Fruit fly (Drosophila melanogaster) whole organism, embryonic: ENCODE measurements around the gene CG33293.
A peak's percentile ranks its signal among the peaks of the same experiment; 100 is the strongest.

Experiments
- Aef1 ChIP-seq: fragments of 200-800 bp; sonication (Bioruptor generic); IDR thresholded peaks from 3 replicates; pipeline ENCODE4 v1.3.6; 2022; ENCODE audit warnings: missing biosample characterization, missing genetic modification characterization
- CG10959 ChIP-seq: fragments of 200-800 bp; sonication (Bioruptor generic); IDR thresholded peaks from 2 replicates; pipeline ENCODE4 v1.3.6; 2022; ENCODE audit warnings: missing biosample characterization, missing genetic modification characterization
- CG11560 ChIP-seq: fragments of 200-800 bp; sonication (Bioruptor generic); IDR thresholded peaks from 3 replicates; pipeline ENCODE4 v1.3.6; 2022; ENCODE audit warnings: missing biosample characterization, missing genetic modification characterization
- CG12391 ChIP-seq: fragments of 200-800 bp; sonication (Bioruptor generic); optimal IDR thresholded peaks from 3 replicates; lab custom pipeline; 2018; ENCODE audit warnings: missing biosample characterization, mild to moderate bottlenecking, missing genetic modification characterization, moderate library complexity
- CG15011 ChIP-seq: fragments of 200-800 bp; sonication (Bioruptor generic); optimal IDR thresholded peaks from 3 replicates; lab custom pipeline; 2018; ENCODE audit warnings: missing biosample characterization, mild to moderate bottlenecking, missing genetic modification characterization
- CG15479 ChIP-seq: fragments of 200-800 bp; sonication (Bioruptor generic); optimal IDR thresholded peaks from 3 replicates; lab custom pipeline; 2019; ENCODE audit warnings: missing biosample characterization, mild to moderate bottlenecking, missing genetic modification characterization, moderate library complexity
- CG17612 ChIP-seq: fragments of 200-800 bp; sonication (Bioruptor generic); IDR thresholded peaks from 2 replicates; pipeline ENCODE4 v1.3.6; 2022; ENCODE audit warnings: missing biosample characterization, missing genetic modification characterization
- CG30431 ChIP-seq: fragments of 200-800 bp; sonication (Bioruptor generic); optimal IDR thresholded peaks from 2 replicates; lab custom pipeline; 2017; ENCODE audit warnings: missing biosample characterization, missing genetic modification characterization
- CG31388 ChIP-seq: fragments of 200-800 bp; sonication (Bioruptor generic); optimal IDR thresholded peaks from 2 replicates; lab custom pipeline; 2016; ENCODE audit warnings: missing biosample characterization, missing genetic modification characterization
- CG3407 ChIP-seq: fragments of 200-800 bp; sonication (Bioruptor generic); optimal IDR thresholded peaks from 2 replicates; lab custom pipeline; 2018; ENCODE audit warnings: missing biosample characterization, mild to moderate bottlenecking, missing genetic modification characterization
- CG34422 ChIP-seq: fragments of 200-800 bp; sonication (Bioruptor generic); IDR thresholded peaks from 3 replicates; pipeline ENCODE4 v1.3.6; 2022; ENCODE audit warnings: missing biosample characterization, missing genetic modification characterization
- CG3847 ChIP-seq: fragments of 200-800 bp; sonication (Bioruptor generic); IDR thresholded peaks from 2 replicates; pipeline ENCODE4 v1.3.6; 2022; ENCODE audit warnings: missing biosample characterization, missing genetic modification characterization
- CG3995 ChIP-seq: fragments of 200-800 bp; sonication (Bioruptor generic); optimal IDR thresholded peaks from 3 replicates; lab custom pipeline; 2016; ENCODE audit warnings: missing biosample characterization, missing genetic modification characterization
- CG7271 ChIP-seq: fragments of 200-800 bp; sonication (Bioruptor generic); optimal IDR thresholded peaks from 2 replicates; lab custom pipeline; 2018; ENCODE audit warnings: missing biosample characterization, mild to moderate bottlenecking, missing genetic modification characterization, moderate library complexity
- CG7372 ChIP-seq: fragments of 200-800 bp; sonication (Bioruptor generic); IDR thresholded peaks from 2 replicates; pipeline ENCODE4 v1.3.6; 2022; ENCODE audit warnings: missing biosample characterization, missing genetic modification characterization
- CG8359 ChIP-seq: fragments of 200-800 bp; sonication (Bioruptor generic); optimal IDR thresholded peaks from 2 replicates; lab custom pipeline; 2017; ENCODE audit warnings: missing biosample characterization, mild to moderate bottlenecking, missing genetic modification characterization, borderline replicate concordance
- CG9817 ChIP-seq: fragments of 200-800 bp; sonication (Bioruptor generic); optimal IDR thresholded peaks from 2 replicates; lab custom pipeline; 2018; ENCODE audit warnings: missing biosample characterization, mild to moderate bottlenecking, missing genetic modification characterization, moderate library complexity
- CG9932 ChIP-seq: fragments of 200-800 bp; sonication (Bioruptor generic); IDR thresholded peaks from 2 replicates; pipeline ENCODE4 v1.3.6; 2022; ENCODE audit warnings: missing biosample characterization, missing genetic modification characterization
- CTCF ChIP-seq: fragments of 200-800 bp; sonication (Bioruptor generic); optimal IDR thresholded peaks from 2 replicates; lab custom pipeline; 2017; ENCODE audit warnings: missing biosample characterization, mild to moderate bottlenecking, missing genetic modification characterization, moderate library complexity
- CoRest ChIP-seq: fragments of 200-800 bp; sonication (Bioruptor generic); optimal IDR thresholded peaks from 3 replicates; lab custom pipeline; 2018; ENCODE audit warnings: missing biosample characterization, mild to moderate bottlenecking, missing genetic modification characterization, moderate library complexity
- Doc2 ChIP-seq: fragments of 200-800 bp; sonication (Bioruptor generic); IDR thresholded peaks from 2 replicates; pipeline ENCODE4 v1.3.6; 2022; ENCODE audit warnings: missing biosample characterization, missing genetic modification characterization
- Doc3 ChIP-seq: fragments of 200-800 bp; sonication (Bioruptor generic); IDR thresholded peaks from 3 replicates; pipeline ENCODE4 v1.3.6; 2022; ENCODE audit warnings: missing biosample characterization, missing genetic modification characterization; ENCODE audit not compliant: partially characterized antibody
- ERR ChIP-seq: fragments of 200-800 bp; sonication (Bioruptor generic); optimal IDR thresholded peaks from 2 replicates; lab custom pipeline; 2016; ENCODE audit warnings: missing biosample characterization, missing genetic modification characterization
- Gug ChIP-seq: fragments of 200-800 bp; sonication (Bioruptor generic); IDR thresholded peaks from 4 replicates; pipeline ENCODE4 v1.3.6; 2022; ENCODE audit warnings: missing biosample characterization, missing genetic modification characterization
- HLHmδ ChIP-seq: fragments of 200-800 bp; sonication (Bioruptor generic); optimal IDR thresholded peaks from 2 replicates; lab custom pipeline; 2018; ENCODE audit warnings: missing biosample characterization, mild to moderate bottlenecking, missing genetic modification characterization, moderate library complexity
- HmgZ ChIP-seq: fragments of 200-800 bp; sonication (Bioruptor generic); optimal IDR thresholded peaks from 2 replicates; lab custom pipeline; 2018; ENCODE audit warnings: missing biosample characterization, mild to moderate bottlenecking, missing genetic modification characterization
- Hr3 ChIP-seq: fragments of 200-800 bp; sonication (Bioruptor generic); optimal IDR thresholded peaks from 3 replicates; lab custom pipeline; 2016; ENCODE audit warnings: missing biosample characterization, missing genetic modification characterization
- Jarid2 ChIP-seq: fragments of 200-800 bp; sonication (Bioruptor generic); optimal IDR thresholded peaks from 3 replicates; lab custom pipeline; 2017; ENCODE audit warnings: mild to moderate bottlenecking, missing biosample characterization, missing genetic modification reagents, missing genetic modification characterization
- Lhr ChIP-seq: fragments of 200-800 bp; sonication (Bioruptor generic); optimal IDR thresholded peaks from 3 replicates; lab custom pipeline; 2017; ENCODE audit warnings: mild to moderate bottlenecking, missing biosample characterization, missing genetic modification reagents, missing genetic modification characterization
- MTF-1 ChIP-seq: fragments of 200-800 bp; sonication (Bioruptor generic); optimal IDR thresholded peaks from 2 replicates; lab custom pipeline; 2018; ENCODE audit warnings: missing biosample characterization, mild to moderate bottlenecking, missing genetic modification characterization, borderline replicate concordance
- Nf-YC ChIP-seq: fragments of 200-800 bp; optimal IDR thresholded peaks from 3 replicates; lab custom pipeline; 2019; ENCODE audit warnings: missing biosample characterization, mild to moderate bottlenecking, missing genetic modification characterization, moderate library complexity
- al ChIP-seq: fragments of 200-800 bp; sonication (Bioruptor generic); IDR thresholded peaks from 2 replicates; pipeline ENCODE4 v1.3.6; 2022; ENCODE audit warnings: missing biosample characterization, missing genetic modification characterization
- ato ChIP-seq: fragments of 200-800 bp; sonication (Bioruptor generic); IDR thresholded peaks from 2 replicates; pipeline ENCODE4 v1.3.6; 2022; ENCODE audit warnings: missing biosample characterization, missing genetic modification characterization; ENCODE audit not compliant: partially characterized antibody
- cg ChIP-seq: fragments of 200-800 bp; sonication (Bioruptor generic); optimal IDR thresholded peaks from 3 replicates; lab custom pipeline; 2019; ENCODE audit warnings: missing biosample characterization, mild to moderate bottlenecking, missing genetic modification characterization, moderate library complexity
- chn ChIP-seq: fragments of 200-800 bp; sonication (Bioruptor generic); optimal IDR thresholded peaks from 2 replicates; lab custom pipeline; 2016; ENCODE audit warnings: missing biosample characterization, missing genetic modification characterization
- crc ChIP-seq: fragments of 200-800 bp; sonication (Bioruptor generic); optimal IDR thresholded peaks from 2 replicates; lab custom pipeline; 2016; ENCODE audit warnings: missing biosample characterization, missing genetic modification characterization
- dati ChIP-seq: fragments of 200-800 bp; sonication (Bioruptor generic); IDR thresholded peaks from 2 replicates; pipeline ENCODE4 v1.3.6; 2022; ENCODE audit warnings: missing biosample characterization, missing genetic modification characterization
- dmrt11E ChIP-seq: fragments of 200-800 bp; sonication (Bioruptor generic); optimal IDR thresholded peaks from 3 replicates; lab custom pipeline; 2018; ENCODE audit warnings: missing biosample characterization, mild to moderate bottlenecking, missing genetic modification characterization, moderate library complexity
- exex ChIP-seq: fragments of 200-800 bp; sonication (Bioruptor generic); optimal IDR thresholded peaks from 4 replicates; lab custom pipeline; 2018; ENCODE audit warnings: missing biosample characterization, mild to moderate bottlenecking, missing genetic modification characterization, moderate library complexity
- fd102C ChIP-seq: fragments of 200-800 bp; sonication (Bioruptor generic); optimal IDR thresholded peaks from 2 replicates; lab custom pipeline; 2018; ENCODE audit warnings: missing biosample characterization, mild to moderate bottlenecking, missing genetic modification characterization, moderate library complexity
- gce ChIP-seq: fragments of 200-800 bp; sonication (Bioruptor generic); IDR thresholded peaks from 3 replicates; pipeline ENCODE4 v1.3.6; 2022; ENCODE audit warnings: missing biosample characterization, missing genetic modification characterization
- ham ChIP-seq: fragments of 200-800 bp; sonication (Bioruptor generic); IDR thresholded peaks from 2 replicates; pipeline ENCODE4 v1.3.6; 2022; ENCODE audit warnings: missing biosample characterization, missing genetic modification characterization
- her ChIP-seq: fragments of 200-800 bp; sonication (Bioruptor generic); optimal IDR thresholded peaks from 2 replicates; lab custom pipeline; 2016; ENCODE audit warnings: missing biosample characterization, missing genetic modification characterization
- nerfin-1 ChIP-seq: fragments of 200-800 bp; sonication (Bioruptor generic); optimal IDR thresholded peaks from 3 replicates; lab custom pipeline; 2019; ENCODE audit warnings: missing biosample characterization, mild to moderate bottlenecking, missing genetic modification characterization, moderate library complexity
- sens ChIP-seq: fragments of 200-800 bp; sonication (Bioruptor generic); peaks from one replicate; lab custom pipeline; 2016; ENCODE audit warnings: missing biosample characterization, missing genetic modification characterization
- sima ChIP-seq: fragments of 200-800 bp; sonication (Bioruptor generic); optimal IDR thresholded peaks from 2 replicates; lab custom pipeline; 2016; ENCODE audit warnings: missing biosample characterization, missing genetic modification characterization
- tin ChIP-seq: fragments of 200-800 bp; sonication (Bioruptor generic); optimal IDR thresholded peaks from 3 replicates; lab custom pipeline; 2016; ENCODE audit warnings: missing biosample characterization, missing genetic modification characterization
- tup ChIP-seq: fragments of 200-800 bp; sonication (Bioruptor generic); optimal IDR thresholded peaks from 2 replicates; lab custom pipeline; 2016; ENCODE audit warnings: missing biosample characterization, mild to moderate bottlenecking, missing genetic modification characterization, moderate library complexity
- wdn ChIP-seq: fragments of 200-800 bp; sonication (Bioruptor generic); IDR thresholded peaks from 2 replicates; pipeline ENCODE4 v1.3.6; 2022; ENCODE audit warnings: missing biosample characterization, missing genetic modification characterization

CG33293 gene

dm6 chr3R:5215334-5216307 lies 24.9 kb downstream of the CG33293 start (continued):
- TF ChIP-seq HLHmδ (GFP tag; lab: Kevin White, UChicago) = peak; percentile 99
- peak; percentile 65 for TF ChIP-seq CG7372 (GFP tag; lab: Robert Waterston, UW)
- TF ChIP-seq Doc2 (GFP tag; lab: Robert Waterston, UW) = no peak
- no peak for TF ChIP-seq al
- peak; percentile 99 for TF ChIP-seq MTF-1 (GFP tag; lab: Kevin White, UChicago)
- peak; percentile 93 for TF ChIP-seq CG15011 (GFP tag; lab: Kevin White, UChicago)
- TF ChIP-seq Lhr (GFP tag; lab: Kevin White, UChicago) = peak; percentile 99
- TF ChIP-seq wdn (GFP tag; lab: Robert Waterston, UW) = peak; percentile 71; the same call in 1 of the 2 replicates
- peak; percentile 89 for TF ChIP-seq CG12391 (tag; lab: Kevin White, UChicago)
- TF ChIP-seq tin = peak; percentile 95
- TF ChIP-seq CG3407 (GFP tag; lab: Kevin White, UChicago) = peak; percentile 99
- peak; percentile 96 for TF ChIP-seq her (GFP tag; lab: Kevin White, UChicago)
- TF ChIP-seq gce = peak; percentile 98
- peak; percentile 55 for TF ChIP-seq CG9932 (GFP tag; lab: Robert Waterston, UW)
- TF ChIP-seq dmrt11E = peak; percentile 97
- peak; percentile 96 for TF ChIP-seq ERR (GFP tag; lab: Kevin White, UChicago)
- peak; percentile 56 for TF ChIP-seq cg (GFP tag; lab: Kevin White, UChicago)
- peak; percentile 89 for TF ChIP-seq Jarid2 (GFP tag; lab: Kevin White, UChicago)
- peak; percentile 100 for TF ChIP-seq fd102C (GFP tag; lab: Kevin White, UChicago)
- TF ChIP-seq nerfin-1 (tag; lab: Kevin White, UChicago) = peak; percentile 97
- TF ChIP-seq crc = peak; percentile 93
- TF ChIP-seq Doc3 = no peak
- no peak for TF ChIP-seq CG3995 (GFP tag; lab: Kevin White, UChicago)
- TF ChIP-seq CG34422 = peak; percentile 82
- peak; percentile 94 for TF ChIP-seq sima (GFP tag; lab: Kevin White, UChicago)
- peak; percentile 67 for TF ChIP-seq CG9817 (tag; lab: Kevin White, UChicago)
- TF ChIP-seq CG3847 = peak; percentile 48
- peak; percentile 94 for TF ChIP-seq Hr3 (GFP tag; lab: Kevin White, UChicago)
- peak; percentile 96 for TF ChIP-seq CG8359 (GFP tag; lab: Kevin White, UChicago)
- peak; percentile 60; the same call in 1 of the 3 replicates for TF ChIP-seq CG11560 (tag; lab: Robert Waterston, UW)
- TF ChIP-seq ato (GFP tag; lab: Robert Waterston, UW) = no peak
- TF ChIP-seq CG10959 = peak; percentile 97
- TF ChIP-seq CTCF = peak; percentile 72
- TF ChIP-seq Gug (GFP tag; lab: Robert Waterston, UW) = peak; percentile 77; the same call in 2 of the 4 replicates
- TF ChIP-seq CG31388 = peak; percentile 96
- peak; percentile 74 for TF ChIP-seq exex
- TF ChIP-seq CG15479 (GFP tag; lab: Kevin White, UChicago) = peak; percentile 82
- peak; percentile 99 for TF ChIP-seq tup (GFP tag; lab: Kevin White, UChicago)
- TF ChIP-seq CG17612 (GFP tag; lab: Robert Waterston, UW) = peak; percentile 87
- 0 out of 2 replicates have a peak, but pooled peaks have one; percentile 14 for TF ChIP-seq ham (GFP tag; lab: Robert Waterston, UW)
- TF ChIP-seq CG7271 (tag; lab: Kevin White, UChicago) = peak; percentile 92
- TF ChIP-seq dati (GFP tag; lab: Robert Waterston, UW) = peak; percentile 96
- TF ChIP-seq sens (GFP tag; lab: Kevin White, UChicago) = peak; percentile 100
- peak; percentile 1 for TF ChIP-seq Nf-YC (tag; lab: Kevin White, UChicago)
- peak; percentile 73 for TF ChIP-seq Aef1 (GFP tag; lab: Robert Waterston, UW)
- peak; percentile 98 for TF ChIP-seq CG30431 (GFP tag; lab: Kevin White, UChicago)
- peak; percentile 98 for TF ChIP-seq chn
- peak; percentile 86 for TF ChIP-seq CoRest
- TF ChIP-seq HmgZ (tag; lab: Kevin White, UChicago) = peak; percentile 93
